Worm (Caenorhabditis elegans): ENCODE data around the gene shc-2.

- TF ChIP-seq nhr-237 (tag; optimal IDR thresholded peaks at IDR 0.05), result no peak
- no peak for TF ChIP-seq ztf-11 (tag; optimal IDR thresholded peaks at IDR 0.05)
- TF ChIP-seq elt-3 (tag; optimal IDR thresholded peaks at IDR 0.05), result no peak
- no peak for TF ChIP-seq pha-4 (tag; optimal IDR thresholded peaks at IDR 0.05)
- no peak for TF ChIP-seq sem-2 (GFP tag; optimal IDR thresholded peaks at IDR 0.05)
- no peak for TF ChIP-seq unc-62 (GFP tag; optimal IDR thresholded peaks at IDR 0.05)
- TF ChIP-seq sptf-1 (tag; optimal IDR thresholded peaks at IDR 0.05), result no peak
- TF ChIP-seq mab-5 (tag; optimal IDR thresholded peaks at IDR 0.05), result no peak
- TF ChIP-seq snpc-4 (tag; optimal IDR thresholded peaks at IDR 0.05), result no peak
- no peak for TF ChIP-seq blmp-1 (tag; optimal IDR thresholded peaks at IDR 0.05)
- TF ChIP-seq nhr-2 (tag; optimal IDR thresholded peaks at IDR 0.05), result no peak
- TF ChIP-seq zip-8 (tag; optimal IDR thresholded peaks at IDR 0.05), result no peak
- TF ChIP-seq nhr-12 (tag; optimal IDR thresholded peaks at IDR 0.05), result no peak
- TF ChIP-seq lin-13 (tag; optimal IDR thresholded peaks at IDR 0.05), result no peak
These were observed 15.7 kb upstream of the shc-2 start, which contains the start of gene ndx-3 for ce11 chrII:4953289-4953688.

Data from whole organism, mixed stage, embryonic.